Fruit fly (Drosophila melanogaster) whole organism, prepupa: ENCODE results near the gene CG34355.

Experiments used
- Blimp-1 ChIP-seq: fragments of 200-800 bp; sonication (Bioruptor generic); optimal IDR thresholded peaks from 3 replicates; lab custom pipeline; 2017; ENCODE audit warnings: missing biosample characterization, missing genetic modification characterization, mild to moderate bottlenecking, moderate library complexity, missing genetic modification reagents
- CG11294 ChIP-seq: fragments of 200-800 bp; sonication (Bioruptor generic); IDR thresholded peaks from 2 replicates; pipeline ENCODE4 v1.3.6; 2022; ENCODE audit warnings: missing biosample characterization, missing genetic modification characterization
- CG11762 ChIP-seq: fragments of 200-800 bp; sonication (Bioruptor generic); optimal IDR thresholded peaks from 3 replicates; lab custom pipeline; 2016; ENCODE audit warnings: missing biosample characterization, missing genetic modification characterization; ENCODE audit not compliant: insufficient read depth
- CG11902 ChIP-seq: fragments of 200-800 bp; sonication (Bioruptor generic); optimal IDR thresholded peaks from 3 replicates; lab custom pipeline; 2016; ENCODE audit warnings: missing biosample characterization, missing genetic modification characterization
- CG15336 ChIP-seq: fragments of 200-800 bp; sonication (Bioruptor generic); IDR thresholded peaks from 2 replicates; pipeline ENCODE4 v1.3.6; 2022; ENCODE audit warnings: missing biosample characterization, missing genetic modification characterization
- CG1621 ChIP-seq: fragments of 200-800 bp; sonication (Bioruptor generic); optimal IDR thresholded peaks from 3 replicates; lab custom pipeline; 2018; ENCODE audit warnings: missing biosample characterization, mild to moderate bottlenecking, missing genetic modification characterization
- CG16779 ChIP-seq: fragments of 200-800 bp; sonication (Bioruptor generic); optimal IDR thresholded peaks from 3 replicates; lab custom pipeline; 2017; ENCODE audit warnings: missing biosample characterization, mild to moderate bottlenecking, missing genetic modification characterization
- CG3032 ChIP-seq: fragments of 200-800 bp; optimal IDR thresholded peaks from 2 replicates; lab custom pipeline; 2019; ENCODE audit warnings: missing biosample characterization, mild to moderate bottlenecking, missing genetic modification characterization, moderate library complexity
- CG31627 ChIP-seq: fragments of 200-800 bp; sonication (Bioruptor generic); optimal IDR thresholded peaks from 3 replicates; lab custom pipeline; 2016; ENCODE audit warnings: missing biosample characterization, missing genetic modification characterization
- CG32006 ChIP-seq: fragments of 200-800 bp; sonication (Bioruptor generic); optimal IDR thresholded peaks from 3 replicates; lab custom pipeline; 2017; ENCODE audit warnings: missing biosample characterization, mild to moderate bottlenecking, missing genetic modification characterization
- CG3919 ChIP-seq: fragments of 200-800 bp; sonication (Bioruptor generic); optimal IDR thresholded peaks from 3 replicates; lab custom pipeline; 2016; ENCODE audit warnings: missing biosample characterization, missing genetic modification characterization
- CG4318 ChIP-seq: fragments of 200-800 bp; sonication (Bioruptor generic); optimal IDR thresholded peaks from 3 replicates; lab custom pipeline; 2017; ENCODE audit warnings: missing biosample characterization, mild to moderate bottlenecking, missing genetic modification characterization
- CG6163 ChIP-seq: fragments of 200-800 bp; sonication (Bioruptor generic); IDR thresholded peaks from 3 replicates; pipeline ENCODE4 v1.3.6; 2022; ENCODE audit warnings: missing biosample characterization, missing genetic modification characterization
- CG6276 ChIP-seq: fragments of 200-800 bp; sonication (Bioruptor generic); optimal IDR thresholded peaks from 2 replicates; lab custom pipeline; 2017; ENCODE audit warnings: missing biosample characterization, mild to moderate bottlenecking, missing genetic modification characterization
- CG6792 ChIP-seq: fragments of 200-800 bp; sonication (Bioruptor generic); optimal IDR thresholded peaks from 3 replicates; lab custom pipeline; 2016; ENCODE audit warnings: missing biosample characterization, missing genetic modification characterization
- CG6808 ChIP-seq: fragments of 200-800 bp; sonication (Bioruptor generic); optimal IDR thresholded peaks from 3 replicates; lab custom pipeline; 2017; ENCODE audit warnings: missing biosample characterization, missing genetic modification characterization, mild to moderate bottlenecking, moderate library complexity, missing genetic modification reagents
- CG7368 ChIP-seq: fragments of 200-800 bp; sonication (Bioruptor generic); optimal IDR thresholded peaks from 3 replicates; lab custom pipeline; 2016; ENCODE audit warnings: missing biosample characterization, missing genetic modification characterization
- CG8119 ChIP-seq: fragments of 200-800 bp; sonication (Bioruptor generic); IDR thresholded peaks from 3 replicates; pipeline ENCODE4 v1.3.6; 2022; ENCODE audit warnings: missing biosample characterization, missing genetic modification characterization
- CG8632 ChIP-seq: fragments of 200-800 bp; sonication (Bioruptor generic); optimal IDR thresholded peaks from 3 replicates; lab custom pipeline; 2016; ENCODE audit warnings: missing biosample characterization, missing genetic modification characterization
- CG9139 ChIP-seq: fragments of 200-800 bp; sonication (Bioruptor generic); optimal IDR thresholded peaks from 3 replicates; lab custom pipeline; 2017; ENCODE audit warnings: missing biosample characterization, mild to moderate bottlenecking, missing genetic modification characterization
- Eip75B ChIP-seq: fragments of 200-800 bp; sonication (Bioruptor generic); optimal IDR thresholded peaks from 3 replicates; lab custom pipeline; 2016; ENCODE audit warnings: missing biosample characterization, missing genetic modification characterization
- Eip78C ChIP-seq: fragments of 200-800 bp; sonication (Bioruptor generic); peaks from one replicate; lab custom pipeline; 2016; ENCODE audit warnings: missing biosample characterization, missing genetic modification characterization
- Eip93F ChIP-seq: fragments of 200-800 bp; sonication (Bioruptor generic); optimal IDR thresholded peaks from 2 replicates; lab custom pipeline; 2016; ENCODE audit warnings: missing biosample characterization, mild to moderate bottlenecking, missing genetic modification characterization
- Ets21C ChIP-seq: fragments of 200-800 bp; sonication (Bioruptor generic); optimal IDR thresholded peaks from 3 replicates; lab custom pipeline; 2016; ENCODE audit warnings: missing biosample characterization, missing genetic modification characterization
- Gug ChIP-seq: fragments of 200-800 bp; sonication (Bioruptor generic); IDR thresholded peaks from 2 replicates; pipeline ENCODE4 v1.3.6; 2022; ENCODE audit warnings: missing biosample characterization, missing genetic modification characterization
- Hr38 ChIP-seq: sonication (Bioruptor generic); optimal IDR thresholded peaks from 2 replicates; lab custom pipeline; 2016; ENCODE audit warnings: missing biosample characterization, missing genetic modification characterization
- Hr4 ChIP-seq: fragments of 200-800 bp; sonication (Bioruptor generic); optimal IDR thresholded peaks from 3 replicates; lab custom pipeline; 2016; ENCODE audit warnings: missing biosample characterization, missing genetic modification characterization
- Lpt ChIP-seq: fragments of 200-800 bp; sonication (Bioruptor generic); optimal IDR thresholded peaks from 3 replicates; lab custom pipeline; 2016; ENCODE audit warnings: missing biosample characterization, missing genetic modification characterization
- Met ChIP-seq: fragments of 200-800 bp; sonication (Bioruptor generic); optimal IDR thresholded peaks from 3 replicates; lab custom pipeline; 2016; ENCODE audit warnings: missing biosample characterization, missing genetic modification characterization
- OdsH ChIP-seq: fragments of 200-800 bp; sonication (Bioruptor generic); optimal IDR thresholded peaks from 3 replicates; lab custom pipeline; 2016; ENCODE audit warnings: missing biosample characterization, missing genetic modification characterization
- Smox ChIP-seq: fragments of 200-800 bp; sonication (Bioruptor generic); optimal IDR thresholded peaks from 3 replicates; lab custom pipeline; 2016; ENCODE audit warnings: missing biosample characterization, missing genetic modification characterization
- Sox102F ChIP-seq: fragments of 200-800 bp; sonication (Bioruptor generic); optimal IDR thresholded peaks from 2 replicates; lab custom pipeline; 2016; ENCODE audit warnings: missing biosample characterization, mild to moderate bottlenecking, missing genetic modification characterization
- Sox14 ChIP-seq: fragments of 200-800 bp; sonication (Bioruptor generic); optimal IDR thresholded peaks from 3 replicates; lab custom pipeline; 2016; ENCODE audit warnings: missing biosample characterization, missing genetic modification characterization
- Sox15 ChIP-seq: fragments of 200-800 bp; sonication (Bioruptor generic); optimal IDR thresholded peaks from 3 replicates; lab custom pipeline; 2016; ENCODE audit warnings: missing biosample characterization, missing genetic modification characterization
- achi ChIP-seq: fragments of 200-800 bp; sonication (Bioruptor generic); optimal IDR thresholded peaks from 3 replicates; lab custom pipeline; 2016; ENCODE audit warnings: missing biosample characterization, missing genetic modification characterization
- acj6 ChIP-seq: fragments of 200-800 bp; sonication (Bioruptor generic); optimal IDR thresholded peaks from 3 replicates; lab custom pipeline; 2016; ENCODE audit warnings: missing biosample characterization, missing genetic modification characterization
- cyc ChIP-seq: fragments of 200-800 bp; sonication (Bioruptor generic); optimal IDR thresholded peaks from 3 replicates; lab custom pipeline; 2016; ENCODE audit warnings: missing biosample characterization, missing genetic modification characterization
- dac ChIP-seq: fragments of 200-800 bp; sonication (Bioruptor generic); optimal IDR thresholded peaks from 2 replicates; lab custom pipeline; 2017; ENCODE audit warnings: missing biosample characterization, mild to moderate bottlenecking, missing genetic modification characterization
- dsx ChIP-seq: fragments of 200-800 bp; optimal IDR thresholded peaks from 3 replicates; lab custom pipeline; 2019; ENCODE audit warnings: missing biosample characterization, mild to moderate bottlenecking, missing genetic modification characterization, moderate library complexity; ENCODE audit not compliant: poor library complexity, severe bottlenecking
- eg ChIP-seq: fragments of 200-800 bp; sonication (Bioruptor generic); IDR thresholded peaks from 3 replicates; pipeline ENCODE4 v1.3.6; 2022; ENCODE audit warnings: missing biosample characterization, missing genetic modification characterization
- esn ChIP-seq: fragments of 200-800 bp; sonication (Bioruptor generic); optimal IDR thresholded peaks from 2 replicates; lab custom pipeline; 2016; ENCODE audit warnings: missing biosample characterization, mild to moderate bottlenecking, missing genetic modification characterization, moderate library complexity
- fkh ChIP-seq: fragments of 200-800 bp; sonication (Bioruptor generic); optimal IDR thresholded peaks from 3 replicates; lab custom pipeline; 2017; ENCODE audit warnings: missing biosample characterization, mild to moderate bottlenecking, missing genetic modification characterization, moderate library complexity
- lz ChIP-seq: fragments of 200-800 bp; sonication (Bioruptor generic); optimal IDR thresholded peaks from 3 replicates; lab custom pipeline; 2016; ENCODE audit warnings: missing biosample characterization, missing genetic modification characterization
- net ChIP-seq: fragments of 200-800 bp; sonication (Bioruptor generic); optimal IDR thresholded peaks from 3 replicates; lab custom pipeline; 2016; ENCODE audit warnings: missing biosample characterization, missing genetic modification characterization
- salr ChIP-seq, 2 experiments: fragments of 200-800 bp; sonication (Bioruptor generic); optimal IDR thresholded peaks; 3 replicates each; lab custom pipeline; 2016 to 2018; ENCODE audit warnings: missing biosample characterization in 2 of 2, missing genetic modification characterization in 2 of 2, mild to moderate bottlenecking in 1 of 2
- spab ChIP-seq: fragments of 200-800 bp; sonication (Bioruptor generic); optimal IDR thresholded peaks from 2 replicates; lab custom pipeline; 2017; ENCODE audit warnings: missing biosample characterization, mild to moderate bottlenecking, missing genetic modification characterization, missing genetic modification reagents
- ss ChIP-seq, 2 experiments: fragments of 200-800 bp; sonication (Bioruptor generic); optimal IDR thresholded peaks; 2 replicates in 1 of 2; 3 replicates in 1 of 2; lab custom pipeline; 2017 to 2018; ENCODE audit warnings: mild to moderate bottlenecking in 2 of 2, missing biosample characterization in 2 of 2, missing genetic modification characterization in 2 of 2, moderate library complexity in 1 of 2
- svp ChIP-seq: fragments of 200-800 bp; sonication (Bioruptor generic); peaks from one replicate; lab custom pipeline; 2016; ENCODE audit warnings: missing biosample characterization, missing genetic modification characterization
- topi ChIP-seq: fragments of 200-800 bp; sonication (Bioruptor generic); optimal IDR thresholded peaks from 3 replicates; lab custom pipeline; 2016; ENCODE audit warnings: missing biosample characterization, missing genetic modification characterization
- vri ChIP-seq: fragments of 200-800 bp; sonication (Bioruptor generic); optimal IDR thresholded peaks from 3 replicates; lab custom pipeline; 2016; ENCODE audit warnings: missing biosample characterization, mild to moderate bottlenecking, missing genetic modification characterization

The CG34355 gene

DNA sequence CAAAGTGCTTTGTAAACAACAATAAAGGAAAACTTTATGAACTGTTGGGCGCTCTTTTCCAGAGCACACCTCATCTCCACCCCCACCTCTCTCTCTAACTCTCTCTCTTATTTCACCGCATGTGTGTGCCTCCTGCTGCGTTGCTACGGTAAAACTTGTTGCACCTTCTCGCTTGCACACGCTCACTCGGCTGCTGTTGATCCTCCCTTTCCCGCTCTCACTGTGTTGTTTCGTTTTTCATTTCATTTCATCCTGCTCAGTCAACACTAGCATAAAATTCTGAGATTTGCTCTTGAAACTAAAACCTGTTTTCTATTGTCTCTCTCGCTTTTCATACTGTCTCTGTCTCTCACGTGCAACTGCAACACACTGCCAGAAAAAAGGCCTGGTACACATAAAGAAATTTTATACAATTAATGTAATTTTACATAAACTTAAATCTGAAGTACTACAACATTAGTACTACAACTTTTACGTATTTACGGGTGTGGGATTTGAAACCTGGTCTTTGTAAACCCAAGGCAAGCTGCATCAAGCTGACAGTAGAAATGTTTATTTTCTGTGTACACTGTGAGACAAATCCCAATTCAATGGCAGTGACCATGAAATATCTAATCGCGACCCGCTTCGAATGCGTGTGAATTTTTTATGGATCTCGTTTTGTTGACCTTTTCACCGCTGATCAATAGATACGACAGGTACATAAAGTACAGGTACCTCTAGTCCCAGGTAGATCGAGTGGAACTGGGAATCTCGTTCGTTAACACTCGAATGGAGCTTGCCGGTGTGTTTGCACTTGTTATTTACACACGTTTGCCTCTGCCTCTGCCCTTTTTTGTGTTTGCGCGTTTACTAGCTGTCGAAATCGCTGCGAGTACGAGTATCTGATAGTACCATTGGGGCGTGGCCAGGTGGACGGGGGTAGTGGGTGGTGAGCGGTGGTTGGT lies 20.9 kb upstream of the CG34355 start:
- peak; percentile 94 for TF ChIP-seq eg (GFP tag; lab: Robert Waterston, UW)
- TF ChIP-seq vri, result peak; percentile 61
- peak; percentile 88 for TF ChIP-seq Gug (GFP tag; lab: Robert Waterston, UW)
- peak; percentile 82 for TF ChIP-seq CG11762 (GFP tag; lab: Kevin White, UChicago)
- peak; percentile 91 for TF ChIP-seq topi (GFP tag; lab: Kevin White, UChicago)
- TF ChIP-seq CG3032 (tag; lab: Kevin White, UChicago), result peak; percentile 88
- peak; percentile 93 for TF ChIP-seq CG8119 (GFP tag; lab: Robert Waterston, UW)
- TF ChIP-seq CG32006 (GFP tag; lab: Kevin White, UChicago), result peak; percentile 96
- peak; percentile 85 for TF ChIP-seq lz (GFP tag; lab: Kevin White, UChicago)
- peak; percentile 93 for TF ChIP-seq CG3919
- peak; percentile 89 for TF ChIP-seq Lpt (GFP tag; lab: Kevin White, UChicago)
- TF ChIP-seq OdsH (GFP tag; lab: Kevin White, UChicago), result peak; percentile 92
- TF ChIP-seq CG15336 (GFP tag; lab: Robert Waterston, UW), result peak; percentile 92
- peak; percentile 99 for TF ChIP-seq Eip78C (GFP tag; lab: Kevin White, UChicago)
- peak; percentile 89 for TF ChIP-seq cyc (GFP tag; lab: Kevin White, UChicago)
- peak; percentile 58 for TF ChIP-seq Sox15
- peak; percentile 89 for TF ChIP-seq CG6276 (GFP tag; lab: Kevin White, UChicago)
- peak; percentile 91 for TF ChIP-seq Eip75B (GFP tag; lab: Kevin White, UChicago)
- peak; percentile 90 for TF ChIP-seq achi (GFP tag; lab: Kevin White, UChicago)
- peak; percentile 91 for TF ChIP-seq acj6 (GFP tag; lab: Kevin White, UChicago)
- TF ChIP-seq Sox14 (GFP tag; lab: Kevin White, UChicago), result peak; percentile 93
- TF ChIP-seq CG9139 (GFP tag; lab: Kevin White, UChicago), result peak; percentile 68
- peak; percentile 66 to 83 for TF ChIP-seq salr (GFP tag; optimal IDR thresholded peaks at IDR 0.05; lab: Kevin White, UChicago)
- TF ChIP-seq CG11294 (GFP tag; lab: Robert Waterston, UW), result peak; percentile 86
- TF ChIP-seq Blimp-1, result peak; percentile 90
- peak; percentile 95 for TF ChIP-seq svp
- TF ChIP-seq CG11902 (GFP tag; lab: Kevin White, UChicago), result peak; percentile 74
- TF ChIP-seq ss (GFP tag; optimal IDR thresholded peaks at IDR 0.05; lab: Kevin White, UChicago), result peak; percentile 73 to 82
- peak; percentile 82 for TF ChIP-seq spab (GFP tag; lab: Kevin White, UChicago)
- TF ChIP-seq fkh, result peak; percentile 100
- TF ChIP-seq CG31627 (GFP tag; lab: Kevin White, UChicago), result peak; percentile 88
- TF ChIP-seq CG7368 (GFP tag; lab: Kevin White, UChicago), result peak; percentile 81
- TF ChIP-seq CG8632 (GFP tag; lab: Kevin White, UChicago), result peak; percentile 83
- peak; percentile 93 for TF ChIP-seq Sox102F
- TF ChIP-seq dsx (GFP tag; lab: Kevin White, UChicago), result peak; percentile 85
- TF ChIP-seq CG6792 (GFP tag; lab: Kevin White, UChicago), result peak; percentile 83
- peak; percentile 65 for TF ChIP-seq CG16779 (tag; lab: Kevin White, UChicago)
- peak; percentile 77 for TF ChIP-seq CG6808 (GFP tag; lab: Kevin White, UChicago)
- TF ChIP-seq Ets21C, result peak; percentile 75
- peak; percentile 93 for TF ChIP-seq esn
- peak; percentile 87 for TF ChIP-seq dac (GFP tag; lab: Kevin White, UChicago)
- TF ChIP-seq Met (GFP tag; lab: Kevin White, UChicago), result peak; percentile 94
- peak; percentile 94 for TF ChIP-seq Hr4 (GFP tag; lab: Kevin White, UChicago)
- TF ChIP-seq Smox (GFP tag; lab: Kevin White, UChicago), result peak; percentile 90
- peak; percentile 91 for TF ChIP-seq net (GFP tag; lab: Kevin White, UChicago)
- peak; percentile 87 for TF ChIP-seq CG1621 (tag; lab: Kevin White, UChicago)
- peak; percentile 93 for TF ChIP-seq CG6163
- TF ChIP-seq Eip93F (GFP tag; lab: Kevin White, UChicago), result peak; percentile 64
- peak; percentile 91 for TF ChIP-seq CG4318 (GFP tag; lab: Kevin White, UChicago)
- no peak for TF ChIP-seq Hr38 (GFP tag; lab: Kevin White, UChicago)
